Worm (Caenorhabditis elegans): Measurements from ENCODE around the gene T26H5.8.

- TF ChIP-seq dao-5 (tag; optimal IDR thresholded peaks at IDR 0.05) (no peak), him-1 (tag; optimal IDR thresholded peaks at IDR 0.05) (no peak), W03F9.2 (tag; optimal IDR thresholded peaks at IDR 0.05) (no peak)
Measured at ce11 chrV:15434647-15435046, 2.1 kb upstream of the T26H5.8 start.

All from whole organism, L4/young adult.